Worm (Caenorhabditis elegans): ENCODE data around the gene ZK1127.13.

ce11 chrII:7100838-7101237 is 47.7 kb downstream of the ZK1127.13 start, which contains the start of gene mmaa-1:
- TF ChIP-seq ets-7 (tag; optimal IDR thresholded peaks at IDR 0.05) (no peak), ama-1 (optimal IDR thresholded peaks at IDR 0.05) (no peak), tbx-11 (GFP tag; IDR thresholded peaks at IDR 0.05) (no peak), ceh-36 (tag; optimal IDR thresholded peaks at IDR 0.05) (no peak), aly-1 (tag; optimal IDR thresholded peaks at IDR 0.05) (no peak), tra-4 (tag; optimal IDR thresholded peaks at IDR 0.05) (no peak), hnd-1 (tag; optimal IDR thresholded peaks at IDR 0.05) (no peak), B0310.2 (tag; optimal IDR thresholded peaks at IDR 0.05) (no peak), hmbx-1 (tag; optimal IDR thresholded peaks at IDR 0.05) (no peak), hmg-4 (GFP tag; optimal IDR thresholded peaks at IDR 0.05) (no peak), flt-1 (GFP tag; IDR thresholded peaks at IDR 0.05) (no peak), F13C5.2 (tag; optimal IDR thresholded peaks at IDR 0.05) (no peak), tbx-37 (GFP tag; conservative IDR thresholded peaks at IDR 0.05) (no peak), pes-1 (GFP tag; IDR thresholded peaks at IDR 0.05) (no peak)

All from whole organism, early embryonic.